Fruit fly (Drosophila melanogaster) whole organism, embryonic: ENCODE data around the gene Arpc3A.

ENCODE experiments used
- CG10543 ChIP-seq: fragments of 200-800 bp; sonication (Bioruptor generic); optimal IDR thresholded peaks from 3 replicates; lab custom pipeline; 2017; ENCODE audit warnings: missing biosample characterization, mild to moderate bottlenecking, missing genetic modification characterization, moderate library complexity
- CG10565 ChIP-seq: fragments of 200-800 bp; sonication (Bioruptor generic); optimal IDR thresholded peaks from 3 replicates; lab custom pipeline; 2016; ENCODE audit warnings: missing biosample characterization, mild to moderate bottlenecking, missing genetic modification characterization
- CG11456 ChIP-seq: fragments of 200-800 bp; sonication (Bioruptor generic); IDR thresholded peaks from 3 replicates; pipeline ENCODE4 v1.3.6; 2022; ENCODE audit warnings: missing biosample characterization, missing genetic modification characterization
- CG12744 ChIP-seq: fragments of 200-800 bp; sonication (Bioruptor generic); optimal IDR thresholded peaks from 2 replicates; lab custom pipeline; 2016; ENCODE audit warnings: missing biosample characterization, missing genetic modification characterization
- CG14710 ChIP-seq: fragments of 200-800 bp; sonication (Bioruptor generic); optimal IDR thresholded peaks from 3 replicates; lab custom pipeline; 2019; ENCODE audit warnings: missing biosample characterization, mild to moderate bottlenecking, missing genetic modification characterization, moderate library complexity
- CG15479 ChIP-seq: fragments of 200-800 bp; sonication (Bioruptor generic); optimal IDR thresholded peaks from 3 replicates; lab custom pipeline; 2019; ENCODE audit warnings: missing biosample characterization, mild to moderate bottlenecking, missing genetic modification characterization, moderate library complexity
- CG1832 ChIP-seq: fragments of 200-800 bp; sonication (Bioruptor generic); optimal IDR thresholded peaks from 2 replicates; lab custom pipeline; 2017; ENCODE audit warnings: missing biosample characterization, mild to moderate bottlenecking, missing genetic modification characterization, inconsistent platforms
- CG18476 ChIP-seq: fragments of 200-800 bp; sonication (Bioruptor generic); optimal IDR thresholded peaks from 2 replicates; lab custom pipeline; 2016; ENCODE audit warnings: missing biosample characterization, mild to moderate bottlenecking, missing genetic modification characterization
- CG2202 ChIP-seq: fragments of 200-800 bp; sonication (Bioruptor generic); optimal IDR thresholded peaks from 2 replicates; lab custom pipeline; 2018; ENCODE audit warnings: missing biosample characterization, mild to moderate bottlenecking, missing genetic modification characterization
- CG30403 ChIP-seq: fragments of 200-800 bp; sonication (Bioruptor generic); optimal IDR thresholded peaks from 3 replicates; lab custom pipeline; 2016; ENCODE audit warnings: missing biosample characterization, missing genetic modification characterization
- CG3163 ChIP-seq: fragments of 200-800 bp; sonication (Bioruptor generic); optimal IDR thresholded peaks from 3 replicates; lab custom pipeline; 2016; ENCODE audit warnings: missing biosample characterization, missing genetic modification characterization
- CG34376 ChIP-seq: fragments of 200-800 bp; sonication (Bioruptor generic); optimal IDR thresholded peaks from 2 replicates; lab custom pipeline; 2018; ENCODE audit warnings: missing biosample characterization, mild to moderate bottlenecking, missing genetic modification characterization
- CG3995 ChIP-seq: fragments of 200-800 bp; sonication (Bioruptor generic); optimal IDR thresholded peaks from 3 replicates; lab custom pipeline; 2016; ENCODE audit warnings: missing biosample characterization, missing genetic modification characterization
- CG4617 ChIP-seq: fragments of 200-800 bp; sonication (Bioruptor generic); optimal IDR thresholded peaks from 3 replicates; lab custom pipeline; 2016; ENCODE audit warnings: missing biosample characterization, missing genetic modification characterization, borderline replicate concordance
- CG5245 ChIP-seq: fragments of 200-800 bp; sonication (Bioruptor generic); optimal IDR thresholded peaks from 3 replicates; lab custom pipeline; 2016; ENCODE audit warnings: missing biosample characterization, missing genetic modification characterization
- CG6254 ChIP-seq: fragments of 200-800 bp; sonication (Bioruptor generic); optimal IDR thresholded peaks from 3 replicates; lab custom pipeline; 2017; ENCODE audit warnings: mild to moderate bottlenecking, missing biosample characterization, missing genetic modification reagents, missing genetic modification characterization
- Eip74EF ChIP-seq, 2 experiments: fragments of 200-800 bp in 1 of 2; fragments of >200 bp in 1 of 2; sonication (Bioruptor generic) in 1 of 2; optimal IDR thresholded peaks; 2 replicates each; lab custom pipeline; 2017 to 2019; ENCODE audit warnings: missing biosample characterization in 2 of 2, missing genetic modification characterization in 2 of 2, mild to moderate bottlenecking in 1 of 2, moderate library complexity in 1 of 2
- Fer2 ChIP-seq: fragments of 200-800 bp; sonication (Bioruptor generic); optimal IDR thresholded peaks from 2 replicates; lab custom pipeline; 2018; ENCODE audit warnings: missing biosample characterization, mild to moderate bottlenecking, missing genetic modification characterization, moderate library complexity
- H15 ChIP-seq: fragments of 200-800 bp; sonication (Bioruptor generic); IDR thresholded peaks from 3 replicates; pipeline ENCODE4 v1.3.6; 2022; ENCODE audit warnings: missing biosample characterization, missing genetic modification characterization
- Poxn ChIP-seq: fragments of 200-800 bp; sonication (Bioruptor generic); IDR thresholded peaks from 2 replicates; pipeline ENCODE4 v1.3.6; 2022; ENCODE audit warnings: missing biosample characterization, missing genetic modification characterization
- Ravus ChIP-seq: fragments of 200-800 bp; sonication (Bioruptor generic); IDR thresholded peaks from 2 replicates; pipeline ENCODE4 v1.3.6; 2022; ENCODE audit warnings: missing biosample characterization, missing genetic modification characterization
- Sin3A ChIP-seq: fragments of >200 bp; optimal IDR thresholded peaks from 2 replicates; lab custom pipeline; 2018
- Spps ChIP-seq: fragments of 200-800 bp; sonication (Bioruptor generic); optimal IDR thresholded peaks from 2 replicates; lab custom pipeline; 2018; ENCODE audit warnings: missing biosample characterization, mild to moderate bottlenecking, missing genetic modification characterization
- Sry-β ChIP-seq: fragments of 200-800 bp; sonication (Bioruptor generic); optimal IDR thresholded peaks from 2 replicates; lab custom pipeline; 2018; ENCODE audit warnings: missing biosample characterization, mild to moderate bottlenecking, missing genetic modification characterization, moderate library complexity
- Trl ChIP-seq, 3 experiments: fragments of >200 bp in 2 of 3; fragments of 200-800 bp in 1 of 3; sonication (Bioruptor generic) in 1 of 3; optimal IDR thresholded peaks; 2 replicates in 1 of 3; 3 replicates in 2 of 3; lab custom pipeline; 2016 to 2017; ENCODE audit warnings: missing biosample characterization in 1 of 3, missing genetic modification characterization in 1 of 3
- Xbp1 ChIP-seq: fragments of 200-800 bp; sonication (Bioruptor generic); optimal IDR thresholded peaks from 3 replicates; lab custom pipeline; 2016; ENCODE audit warnings: missing biosample characterization, mild to moderate bottlenecking, missing genetic modification characterization
- ap ChIP-seq: fragments of 200-800 bp; sonication (Bioruptor generic); IDR thresholded peaks from 2 replicates; pipeline ENCODE4 v1.3.6; 2022; ENCODE audit warnings: missing biosample characterization, missing genetic modification characterization
- ash1 ChIP-seq: fragments of 200-800 bp; sonication (Bioruptor generic); optimal IDR thresholded peaks from 2 replicates; lab custom pipeline; 2018; ENCODE audit warnings: missing biosample characterization, mild to moderate bottlenecking, missing genetic modification characterization
- bcd ChIP-seq: fragments of 200-800 bp; sonication (Bioruptor generic); optimal IDR thresholded peaks from 2 replicates; lab custom pipeline; 2017; ENCODE audit warnings: missing biosample characterization, mild to moderate bottlenecking, missing genetic modification characterization
- btn ChIP-seq: fragments of 200-800 bp; sonication (Bioruptor generic); optimal IDR thresholded peaks from 2 replicates; lab custom pipeline; 2016; ENCODE audit warnings: missing biosample characterization, missing genetic modification characterization
- chif ChIP-seq, 2 experiments: fragments of 200-800 bp; sonication (Bioruptor generic); optimal IDR thresholded peaks; 3 replicates each; lab custom pipeline; 2016; ENCODE audit warnings: missing biosample characterization in 2 of 2, missing genetic modification characterization in 2 of 2
- dan ChIP-seq: fragments of 200-800 bp; sonication (Bioruptor generic); IDR thresholded peaks from 2 replicates; pipeline ENCODE4 v1.3.6; 2022; ENCODE audit warnings: missing biosample characterization, missing genetic modification characterization
- dati ChIP-seq: fragments of 200-800 bp; sonication (Bioruptor generic); IDR thresholded peaks from 2 replicates; pipeline ENCODE4 v1.3.6; 2022; ENCODE audit warnings: missing biosample characterization, missing genetic modification characterization
- ham ChIP-seq: fragments of 200-800 bp; sonication (Bioruptor generic); IDR thresholded peaks from 2 replicates; pipeline ENCODE4 v1.3.6; 2022; ENCODE audit warnings: missing biosample characterization, missing genetic modification characterization
- nerfin-2 ChIP-seq: fragments of 200-800 bp; sonication (Bioruptor generic); IDR thresholded peaks from 2 replicates; pipeline ENCODE4 v1.3.6; 2022; ENCODE audit warnings: missing biosample characterization, missing genetic modification characterization; ENCODE audit not compliant: partially characterized antibody
- slp2 ChIP-seq: fragments of 200-800 bp; sonication (Bioruptor generic); optimal IDR thresholded peaks from 2 replicates; lab custom pipeline; 2016; ENCODE audit warnings: missing biosample characterization, missing genetic modification characterization
- sna ChIP-seq: fragments of 200-800 bp; sonication (Bioruptor generic); IDR thresholded peaks from 2 replicates; pipeline ENCODE4 v1.3.6; 2022; ENCODE audit warnings: missing biosample characterization, missing genetic modification characterization; ENCODE audit not compliant: partially characterized antibody
- sqz ChIP-seq: fragments of 200-800 bp; sonication (Bioruptor generic); optimal IDR thresholded peaks from 3 replicates; lab custom pipeline; 2018; ENCODE audit warnings: missing biosample characterization, mild to moderate bottlenecking, missing genetic modification characterization
- sr ChIP-seq: fragments of 200-800 bp; sonication (Bioruptor generic); IDR thresholded peaks from 3 replicates; pipeline ENCODE4 v1.3.6; 2022; ENCODE audit warnings: missing biosample characterization, missing genetic modification characterization
- tna ChIP-seq: fragments of 200-800 bp; sonication (Bioruptor generic); IDR thresholded peaks from 2 replicates; pipeline ENCODE4 v1.3.6; 2022; ENCODE audit warnings: missing biosample characterization, missing genetic modification characterization; ENCODE audit not compliant: partially characterized antibody
- toy ChIP-seq: fragments of 200-800 bp; sonication (Bioruptor generic); IDR thresholded peaks from 2 replicates; pipeline ENCODE4 v1.3.6; 2022; ENCODE audit warnings: missing biosample characterization, missing genetic modification characterization
- tx ChIP-seq: fragments of 200-800 bp; sonication (Bioruptor generic); optimal IDR thresholded peaks from 2 replicates; lab custom pipeline; 2016; ENCODE audit warnings: missing biosample characterization, missing genetic modification characterization
- zfh1 ChIP-seq: fragments of 200-800 bp; sonication (Bioruptor generic); IDR thresholded peaks from 3 replicates; pipeline ENCODE4 v1.3.6; 2022; ENCODE audit warnings: missing biosample characterization, missing genetic modification characterization

Gene Arpc3A

dm6 chr3R:15846234-15846633 lies 11.8 kb downstream of the Arpc3A start, which contains the start of gene CG4546:
Gene CG4546 (plus strand): TSS chr3R:15846534.
- no peak for TF ChIP-seq Xbp1
- TF ChIP-seq H15 (GFP tag; lab: Robert Waterston, UW) = no peak
- no peak for TF ChIP-seq CG4617 (GFP tag; lab: Kevin White, UChicago)

- no peak for TF ChIP-seq CG11456 (GFP tag; lab: Robert Waterston, UW)
- TF ChIP-seq CG3163 (GFP tag; lab: Kevin White, UChicago) = no peak
- TF ChIP-seq CG14710 (tag; lab: Kevin White, UChicago) = no peak
- no peak for TF ChIP-seq CG10543 (GFP tag; lab: Kevin White, UChicago)
- TF ChIP-seq toy (GFP tag; lab: Robert Waterston, UW) = no peak
- TF ChIP-seq CG34376 (GFP tag; lab: Kevin White, UChicago) = peak; percentile 89
- TF ChIP-seq dati (GFP tag; lab: Robert Waterston, UW) = no peak
- no peak for TF ChIP-seq Sin3A (lab: Kevin White, UChicago)
- TF ChIP-seq tx (GFP tag; lab: Kevin White, UChicago) = no peak
- TF ChIP-seq CG18476 (GFP tag; lab: Kevin White, UChicago) = no peak
- peak; percentile 4 to 14 for TF ChIP-seq Trl (optimal IDR thresholded peaks at IDR 0.05; lab: Kevin White, UChicago)
- no peak for TF ChIP-seq Trl (GFP tag; optimal IDR thresholded peaks at IDR 0.05; lab: Kevin White, UChicago)
- TF ChIP-seq sr (GFP tag; lab: Robert Waterston, UW) = no peak
- TF ChIP-seq CG2202 (tag; lab: Kevin White, UChicago) = no peak
- peak; percentile 24 for TF ChIP-seq CG1832
- TF ChIP-seq chif (GFP tag; optimal IDR thresholded peaks at IDR 0.05; lab: Kevin White, UChicago) = no peak
- TF ChIP-seq sna (GFP tag; lab: Robert Waterston, UW) = no peak
- no peak for TF ChIP-seq bcd (GFP tag; lab: Kevin White, UChicago)
- no peak for TF ChIP-seq Eip74EF (GFP tag; optimal IDR thresholded peaks at IDR 0.05; lab: Kevin White, UChicago)
- TF ChIP-seq Sry-β = no peak
- TF ChIP-seq CG30403 = no peak
- no peak for TF ChIP-seq btn (GFP tag; lab: Kevin White, UChicago)
- no peak for TF ChIP-seq sqz (GFP tag; lab: Kevin White, UChicago)
- no peak for TF ChIP-seq Ravus
- no peak for TF ChIP-seq CG12744 (GFP tag; lab: Kevin White, UChicago)
- no peak for TF ChIP-seq ash1 (GFP tag; lab: Kevin White, UChicago)
- TF ChIP-seq dan (GFP tag; lab: Robert Waterston, UW) = no peak
- TF ChIP-seq zfh1 = no peak
- TF ChIP-seq CG10565 = no peak
- TF ChIP-seq nerfin-2 (GFP tag; lab: Robert Waterston, UW) = no peak
- no peak for TF ChIP-seq slp2 (GFP tag; lab: Kevin White, UChicago)
- TF ChIP-seq CG6254 (GFP tag; lab: Kevin White, UChicago) = no peak
- TF ChIP-seq Poxn (GFP tag; lab: Robert Waterston, UW) = no peak
- no peak for TF ChIP-seq tna (GFP tag; lab: Robert Waterston, UW)
- no peak for TF ChIP-seq Fer2 (tag; lab: Kevin White, UChicago)
- TF ChIP-seq CG3995 (GFP tag; lab: Kevin White, UChicago) = no peak
- TF ChIP-seq Spps (tag; lab: Kevin White, UChicago) = no peak
- TF ChIP-seq CG5245 (GFP tag; lab: Kevin White, UChicago) = no peak
- TF ChIP-seq CG15479 = peak; percentile 16
- 0 out of 2 replicates have a peak, but pooled peaks have one; percentile 12 for TF ChIP-seq ham (GFP tag; lab: Robert Waterston, UW)
- no peak for TF ChIP-seq ap (GFP tag; lab: Robert Waterston, UW)
- TF ChIP-seq, all 482 proteins: peak for 5
Measured at dm6 chr3R:15851912-15852311, 17.5 kb downstream of the Arpc3A start.
